Worm (Caenorhabditis elegans): ENCODE results near the gene F54F7.3.

F54F7.3 gene

ce11 chrX:11872210-11872609, 22.2 kb upstream of the F54F7.3 start:
- TF ChIP-seq flt-1 (GFP tag; IDR thresholded peaks at IDR 0.05) (no peak), ztf-23 (GFP tag; IDR thresholded peaks at IDR 0.05) (no peak), T22C8.4 (GFP tag; IDR thresholded peaks at IDR 0.05) (no peak), ztf-29 (GFP tag; IDR thresholded peaks at IDR 0.05) (no peak), tab-1 (GFP tag; IDR thresholded peaks at IDR 0.05) (no peak), klf-2 (GFP tag; conservative IDR thresholded peaks at IDR 0.05) (no peak), med-1 (GFP tag; optimal IDR thresholded peaks at IDR 0.05; ENCODE audit: insufficient read depth) (no peak)

DNA sequence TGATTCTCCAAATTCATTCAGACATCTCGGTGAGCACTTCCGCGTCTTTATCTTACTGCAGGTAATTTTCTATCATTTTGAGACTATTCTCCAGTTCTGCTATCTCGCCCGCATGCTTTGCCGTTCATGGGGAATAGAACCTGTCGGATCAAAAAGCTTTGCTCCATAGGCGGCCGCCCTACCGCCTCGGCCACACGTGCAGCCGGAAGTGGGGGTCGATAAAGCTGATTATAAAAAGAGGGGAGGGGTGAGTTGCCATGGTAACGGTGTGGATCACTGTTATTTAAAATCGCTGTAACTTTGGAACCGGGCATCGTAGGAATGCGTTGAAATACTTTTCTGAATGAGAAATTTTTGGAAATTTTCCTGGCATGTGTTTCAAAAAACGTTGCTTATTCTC, 20.4 kb upstream of the F54F7.3 start:
- TF ChIP-seq ztf-23 (GFP tag; IDR thresholded peaks at IDR 0.05) (no peak), flt-1 (GFP tag; IDR thresholded peaks at IDR 0.05) (no peak), T22C8.4 (GFP tag; IDR thresholded peaks at IDR 0.05) (no peak), ref-1 (GFP tag; conservative IDR thresholded peaks at IDR 0.05) (no peak), med-1 (GFP tag; optimal IDR thresholded peaks at IDR 0.05; ENCODE audit: insufficient read depth) (no peak), klf-2 (GFP tag; conservative IDR thresholded peaks at IDR 0.05) (no peak), cog-1 (tag; optimal IDR thresholded peaks at IDR 0.05) (no peak), ztf-29 (GFP tag; IDR thresholded peaks at IDR 0.05) (no peak), tab-1 (GFP tag; IDR thresholded peaks at IDR 0.05) (no peak)

DNA sequence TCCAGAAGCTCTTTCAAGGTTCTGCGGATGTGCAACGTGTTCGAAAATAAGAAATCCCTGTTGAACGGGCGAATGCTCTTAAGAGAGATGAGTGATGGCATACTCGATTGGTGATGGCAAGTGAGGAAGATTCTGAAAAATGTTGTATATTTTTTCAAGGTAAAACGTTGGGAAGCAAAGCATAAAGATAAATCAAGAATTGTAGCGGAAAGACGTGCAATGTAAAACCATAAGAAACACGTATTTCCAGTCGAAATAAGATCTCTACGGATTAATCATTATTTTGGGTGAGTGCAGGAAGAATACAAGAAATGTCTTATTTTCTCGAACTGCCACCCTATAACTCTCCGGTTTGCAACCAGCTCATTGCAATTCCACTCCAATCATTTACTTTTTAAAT, 19.3 kb upstream of the F54F7.3 start, which contains the start of gene dot-1.2:
Gene dot-1.2 (minus strand): TSS at position 101 of the 400 bp plus-strand sequence.
- TF ChIP-seq med-1 (GFP tag; optimal IDR thresholded peaks at IDR 0.05; ENCODE audit: insufficient read depth) (no peak), ztf-29 (GFP tag; IDR thresholded peaks at IDR 0.05) (no peak), ztf-23 (GFP tag; IDR thresholded peaks at IDR 0.05) (no peak), ref-1 (GFP tag; conservative IDR thresholded peaks at IDR 0.05) (no peak), flt-1 (GFP tag; IDR thresholded peaks at IDR 0.05) (no peak), cog-1 (tag; optimal IDR thresholded peaks at IDR 0.05) (no peak), tab-1 (GFP tag; IDR thresholded peaks at IDR 0.05) (no peak), T22C8.4 (GFP tag; IDR thresholded peaks at IDR 0.05) (no peak), klf-2 (GFP tag; conservative IDR thresholded peaks at IDR 0.05) (no peak)

DNA sequence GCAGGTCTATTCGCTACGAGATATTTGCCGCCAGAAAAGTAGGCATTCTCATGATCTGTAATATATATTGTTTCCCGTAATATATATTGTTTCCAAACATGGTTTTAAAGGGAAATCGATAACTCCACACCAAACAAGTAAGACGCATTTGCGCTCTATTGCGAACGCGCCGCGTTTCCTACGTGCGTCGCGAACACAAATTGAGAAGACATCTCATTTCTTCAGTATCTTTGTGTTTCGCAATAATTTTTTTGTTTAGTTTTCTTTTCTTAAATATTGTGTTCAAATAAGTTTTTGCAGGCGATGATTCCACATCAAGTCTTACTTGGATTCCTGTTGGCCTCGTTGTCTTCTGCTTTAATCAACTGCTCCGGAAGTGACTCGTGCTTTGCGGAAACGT, 15.1 kb upstream of the F54F7.3 start, which contains the start of gene F54F7.6:
Gene F54F7.6 (plus strand): TSS at position 301 of the 400 bp plus-strand sequence.
- TF ChIP-seq flt-1 (GFP tag; IDR thresholded peaks at IDR 0.05) = no peak
- TF ChIP-seq tab-1 (GFP tag; IDR thresholded peaks at IDR 0.05) = no peak
- TF ChIP-seq klf-2 (GFP tag; conservative IDR thresholded peaks at IDR 0.05) = no peak

ce11 chrX:11863307-11863706, 13.3 kb upstream of the F54F7.3 start, which contains the start of gene F54F7.10:
Gene F54F7.10 (plus strand): TSS chrX:11863607.
- no peak for TF ChIP-seq ztf-23 (GFP tag; IDR thresholded peaks at IDR 0.05)
- no peak for TF ChIP-seq tab-1 (GFP tag; IDR thresholded peaks at IDR 0.05)
- TF ChIP-seq cog-1 (tag; optimal IDR thresholded peaks at IDR 0.05) = no peak
- TF ChIP-seq ref-1 (GFP tag; conservative IDR thresholded peaks at IDR 0.05) = no peak
- no peak for TF ChIP-seq klf-2 (GFP tag; conservative IDR thresholded peaks at IDR 0.05)
- no peak for TF ChIP-seq ztf-29 (GFP tag; IDR thresholded peaks at IDR 0.05)
- no peak for TF ChIP-seq T22C8.4 (GFP tag; IDR thresholded peaks at IDR 0.05)
- no peak for TF ChIP-seq med-1 (GFP tag; optimal IDR thresholded peaks at IDR 0.05; ENCODE audit: insufficient read depth)
- TF ChIP-seq flt-1 (GFP tag; IDR thresholded peaks at IDR 0.05) = no peak

DNA sequence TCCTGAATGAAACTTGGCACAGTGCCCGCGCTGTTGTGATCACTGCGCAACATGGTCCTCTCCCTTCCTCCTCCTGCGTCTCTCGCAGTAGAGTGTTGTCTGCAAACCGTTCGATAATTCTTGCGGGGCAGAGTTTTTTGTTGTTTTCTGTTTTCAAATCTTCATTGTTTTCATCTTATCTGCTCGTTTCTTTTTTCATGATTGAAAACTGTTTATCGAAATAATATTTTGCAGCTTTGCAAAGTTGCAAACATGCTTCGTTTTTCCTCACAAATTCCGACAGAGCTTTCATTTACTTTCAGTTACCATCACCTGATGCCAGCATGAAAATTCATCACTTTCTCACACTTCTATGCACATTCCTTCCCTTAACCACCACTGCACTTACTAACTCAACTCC, 7.2 kb upstream of the F54F7.3 start, which contains the start of gene mes-1:
Gene mes-1 (plus strand): TSS at position 301 of the 400 bp plus-strand sequence.
- TF ChIP-seq T22C8.4 (GFP tag; IDR thresholded peaks at IDR 0.05) (no peak), ztf-23 (GFP tag; IDR thresholded peaks at IDR 0.05) (no peak), ref-1 (GFP tag; conservative IDR thresholded peaks at IDR 0.05) (no peak), flt-1 (GFP tag; IDR thresholded peaks at IDR 0.05) (no peak), ztf-29 (GFP tag; IDR thresholded peaks at IDR 0.05) (no peak), cog-1 (tag; optimal IDR thresholded peaks at IDR 0.05) (no peak), tab-1 (GFP tag; IDR thresholded peaks at IDR 0.05) (no peak), klf-2 (GFP tag; conservative IDR thresholded peaks at IDR 0.05) (no peak), med-1 (GFP tag; optimal IDR thresholded peaks at IDR 0.05; ENCODE audit: insufficient read depth) (no peak)

- no peak for TF ChIP-seq flt-1 (GFP tag; IDR thresholded peaks at IDR 0.05)
- TF ChIP-seq cog-1 (tag; optimal IDR thresholded peaks at IDR 0.05) = no peak
- no peak for TF ChIP-seq ref-1 (GFP tag; conservative IDR thresholded peaks at IDR 0.05)
- no peak for TF ChIP-seq T22C8.4 (GFP tag; IDR thresholded peaks at IDR 0.05)
- TF ChIP-seq klf-2 (GFP tag; conservative IDR thresholded peaks at IDR 0.05) = no peak
- no peak for TF ChIP-seq med-1 (GFP tag; optimal IDR thresholded peaks at IDR 0.05; ENCODE audit: insufficient read depth)
- TF ChIP-seq ztf-29 (GFP tag; IDR thresholded peaks at IDR 0.05) = no peak
- no peak for TF ChIP-seq tab-1 (GFP tag; IDR thresholded peaks at IDR 0.05)
- TF ChIP-seq ztf-23 (GFP tag; IDR thresholded peaks at IDR 0.05) = no peak
Measured at ce11 chrX:11856214-11856613, 6.2 kb upstream of the F54F7.3 start.

- TF ChIP-seq med-1 (GFP tag; optimal IDR thresholded peaks at IDR 0.05; ENCODE audit: insufficient read depth) = no peak
- TF ChIP-seq klf-2 (GFP tag; conservative IDR thresholded peaks at IDR 0.05) = no peak
- TF ChIP-seq flt-1 (GFP tag; IDR thresholded peaks at IDR 0.05) = no peak
- TF ChIP-seq ztf-29 (GFP tag; IDR thresholded peaks at IDR 0.05) = no peak
- no peak for TF ChIP-seq T22C8.4 (GFP tag; IDR thresholded peaks at IDR 0.05)
- TF ChIP-seq ztf-23 (GFP tag; IDR thresholded peaks at IDR 0.05) = no peak
- no peak for TF ChIP-seq cog-1 (tag; optimal IDR thresholded peaks at IDR 0.05)
- no peak for TF ChIP-seq tab-1 (GFP tag; IDR thresholded peaks at IDR 0.05)
- TF ChIP-seq ref-1 (GFP tag; conservative IDR thresholded peaks at IDR 0.05) = no peak
Measured at ce11 chrX:11854903-11855302, 4.9 kb upstream of the F54F7.3 start, which contains the start of gene F54F7.8. Gene F54F7.8 (minus strand): TSS chrX:11855003.

DNA sequence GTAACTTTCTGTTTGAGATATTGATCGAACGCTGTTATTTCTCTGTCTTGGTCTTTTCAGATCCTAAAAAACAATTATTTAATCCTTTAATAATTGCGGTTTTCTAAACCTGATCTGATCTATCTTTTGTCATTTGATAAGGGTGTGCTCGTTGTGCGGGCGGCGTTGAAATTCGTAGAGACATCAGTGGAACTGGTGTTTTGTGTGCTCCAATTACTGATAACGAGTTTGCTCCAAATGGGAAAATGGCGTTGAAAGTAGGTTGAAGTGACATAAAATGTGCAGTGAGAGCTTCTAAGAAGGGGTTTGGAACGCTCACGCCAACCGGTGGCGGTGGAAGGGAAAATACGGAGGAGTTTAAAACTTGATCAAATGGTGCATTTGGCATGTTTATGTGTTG, 4.5 kb upstream of the F54F7.3 start:
- TF ChIP-seq ref-1 (GFP tag; conservative IDR thresholded peaks at IDR 0.05) (no peak), T22C8.4 (GFP tag; IDR thresholded peaks at IDR 0.05) (no peak), med-1 (GFP tag; optimal IDR thresholded peaks at IDR 0.05; ENCODE audit: insufficient read depth) (no peak), cog-1 (tag; optimal IDR thresholded peaks at IDR 0.05) (no peak), ztf-29 (GFP tag; IDR thresholded peaks at IDR 0.05) (no peak), ztf-23 (GFP tag; IDR thresholded peaks at IDR 0.05) (no peak)

- TF ChIP-seq med-1 (GFP tag; optimal IDR thresholded peaks at IDR 0.05; ENCODE audit: insufficient read depth) (no peak), klf-2 (GFP tag; conservative IDR thresholded peaks at IDR 0.05) (no peak), flt-1 (GFP tag; IDR thresholded peaks at IDR 0.05) (no peak), ref-1 (GFP tag; conservative IDR thresholded peaks at IDR 0.05) (no peak), ztf-23 (GFP tag; IDR thresholded peaks at IDR 0.05) (no peak), ztf-29 (GFP tag; IDR thresholded peaks at IDR 0.05) (no peak), tab-1 (GFP tag; IDR thresholded peaks at IDR 0.05) (no peak), T22C8.4 (GFP tag; IDR thresholded peaks at IDR 0.05) (no peak), cog-1 (tag; optimal IDR thresholded peaks at IDR 0.05) (no peak)
Measured at ce11 chrX:11852494-11852893, 2.5 kb upstream of the F54F7.3 start, which contains the start of gene xtr-1. Gene xtr-1 (plus strand): TSS chrX:11852794.
